Fruit fly (Drosophila melanogaster) whole organism, embryonic: ENCODE data around the gene CG1999.

Experiments
- ATbp ChIP-seq: fragments of 200-800 bp; sonication (Bioruptor generic); optimal IDR thresholded peaks from 2 replicates; lab custom pipeline; 2017; ENCODE audit warnings: missing biosample characterization, mild to moderate bottlenecking, missing genetic modification characterization, missing genetic modification reagents
- B-H2 ChIP-seq: fragments of 200-800 bp; sonication (Bioruptor generic); optimal IDR thresholded peaks from 2 replicates; lab custom pipeline; 2018; ENCODE audit warnings: missing biosample characterization, mild to moderate bottlenecking, missing genetic modification characterization
- BEAF-32 ChIP-seq: fragments of 200-800 bp; sonication (Bioruptor generic); optimal IDR thresholded peaks from 3 replicates; lab custom pipeline; 2017; ENCODE audit warnings: missing biosample characterization, missing genetic modification characterization, mild to moderate bottlenecking, moderate library complexity, missing genetic modification reagents
- CG10543 ChIP-seq: fragments of 200-800 bp; sonication (Bioruptor generic); optimal IDR thresholded peaks from 3 replicates; lab custom pipeline; 2017; ENCODE audit warnings: missing biosample characterization, mild to moderate bottlenecking, missing genetic modification characterization, moderate library complexity
- CG12236 ChIP-seq: fragments of 200-800 bp; sonication (Bioruptor generic); optimal IDR thresholded peaks from 2 replicates; lab custom pipeline; 2016; ENCODE audit warnings: missing biosample characterization, missing genetic modification characterization
- CG1233 ChIP-seq: fragments of 200-800 bp; sonication (Bioruptor generic); optimal IDR thresholded peaks from 4 replicates; lab custom pipeline; 2018; ENCODE audit warnings: missing biosample characterization, mild to moderate bottlenecking, missing genetic modification characterization
- CG12391 ChIP-seq: fragments of 200-800 bp; sonication (Bioruptor generic); optimal IDR thresholded peaks from 3 replicates; lab custom pipeline; 2018; ENCODE audit warnings: missing biosample characterization, mild to moderate bottlenecking, missing genetic modification characterization, moderate library complexity
- CG12659 ChIP-seq: fragments of 200-800 bp; sonication (Bioruptor generic); optimal IDR thresholded peaks from 3 replicates; lab custom pipeline; 2017; ENCODE audit warnings: mild to moderate bottlenecking, missing biosample characterization, missing genetic modification reagents, missing genetic modification characterization
- CG12769 ChIP-seq: fragments of 200-800 bp; sonication (Bioruptor generic); optimal IDR thresholded peaks from 2 replicates; lab custom pipeline; 2019; ENCODE audit warnings: missing biosample characterization, mild to moderate bottlenecking, missing genetic modification characterization, moderate library complexity
- CG13123 ChIP-seq: fragments of 200-800 bp; sonication (Bioruptor generic); optimal IDR thresholded peaks from 2 replicates; lab custom pipeline; 2016; ENCODE audit warnings: missing biosample characterization, missing genetic modification characterization
- CG13287 ChIP-seq: fragments of 200-800 bp; sonication (Bioruptor generic); IDR thresholded peaks from 2 replicates; pipeline ENCODE4 v1.3.6; 2022; ENCODE audit warnings: missing biosample characterization, missing genetic modification characterization; ENCODE audit not compliant: partially characterized antibody
- CG15011 ChIP-seq: fragments of 200-800 bp; sonication (Bioruptor generic); optimal IDR thresholded peaks from 3 replicates; lab custom pipeline; 2018; ENCODE audit warnings: missing biosample characterization, mild to moderate bottlenecking, missing genetic modification characterization
- CG16815 ChIP-seq: fragments of 200-800 bp; sonication (Bioruptor generic); optimal IDR thresholded peaks from 3 replicates; lab custom pipeline; 2017; ENCODE audit warnings: missing biosample characterization, mild to moderate bottlenecking, missing genetic modification characterization
- CG17568 ChIP-seq: fragments of 200-800 bp; sonication (Bioruptor generic); optimal IDR thresholded peaks from 2 replicates; lab custom pipeline; 2018; ENCODE audit warnings: missing biosample characterization, mild to moderate bottlenecking, missing genetic modification characterization, moderate library complexity
- CG18619 ChIP-seq: fragments of 200-800 bp; sonication (Bioruptor generic); optimal IDR thresholded peaks from 3 replicates; lab custom pipeline; 2017; ENCODE audit warnings: missing biosample characterization, mild to moderate bottlenecking, missing genetic modification characterization
- CG30431 ChIP-seq: fragments of 200-800 bp; sonication (Bioruptor generic); optimal IDR thresholded peaks from 2 replicates; lab custom pipeline; 2017; ENCODE audit warnings: missing biosample characterization, missing genetic modification characterization
- CG4404 ChIP-seq: fragments of 200-800 bp; sonication (Bioruptor generic); IDR thresholded peaks from 2 replicates; pipeline ENCODE4 v1.3.6; 2022; ENCODE audit warnings: missing biosample characterization, missing genetic modification characterization
- CG4730 ChIP-seq: fragments of 200-800 bp; sonication (Bioruptor generic); IDR thresholded peaks from 2 replicates; pipeline ENCODE4 v1.3.6; 2022; ENCODE audit warnings: missing biosample characterization, missing genetic modification characterization
- CG7357 ChIP-seq: fragments of 200-800 bp; sonication (Bioruptor generic); IDR thresholded peaks from 3 replicates; pipeline ENCODE4 v1.3.6; 2022; ENCODE audit warnings: missing biosample characterization, missing genetic modification characterization
- CG8944 ChIP-seq: fragments of 200-800 bp; sonication (Bioruptor generic); optimal IDR thresholded peaks from 3 replicates; lab custom pipeline; 2016; ENCODE audit warnings: missing biosample characterization, missing genetic modification characterization
- CG9797 ChIP-seq: fragments of 200-800 bp; sonication (Bioruptor generic); optimal IDR thresholded peaks from 3 replicates; lab custom pipeline; 2018; ENCODE audit warnings: missing biosample characterization, mild to moderate bottlenecking, missing genetic modification characterization
- CG9817 ChIP-seq: fragments of 200-800 bp; sonication (Bioruptor generic); optimal IDR thresholded peaks from 2 replicates; lab custom pipeline; 2018; ENCODE audit warnings: missing biosample characterization, mild to moderate bottlenecking, missing genetic modification characterization, moderate library complexity
- CrebB ChIP-seq: fragments of 200-800 bp; sonication (Bioruptor generic); optimal IDR thresholded peaks from 3 replicates; lab custom pipeline; 2018; ENCODE audit warnings: missing biosample characterization, mild to moderate bottlenecking, missing genetic modification characterization
- Dbx ChIP-seq: fragments of 200-800 bp; sonication (Bioruptor generic); IDR thresholded peaks from 3 replicates; pipeline ENCODE4 v1.3.6; 2022; ENCODE audit warnings: missing biosample characterization, missing genetic modification characterization
- Dfd ChIP-seq, 2 experiments: fragments of >200 bp; optimal IDR thresholded peaks; 2 replicates each; lab custom pipeline; 2017; ENCODE audit warnings: missing biosample characterization in 2 of 2, missing genetic modification characterization in 2 of 2
- Dip3 ChIP-seq: fragments of 200-800 bp; sonication (Bioruptor generic); optimal IDR thresholded peaks from 3 replicates; lab custom pipeline; 2016; ENCODE audit warnings: missing biosample characterization, missing genetic modification characterization
- Dll ChIP-seq: fragments of 200-800 bp; sonication (Bioruptor generic); IDR thresholded peaks from 4 replicates; pipeline ENCODE4 v1.3.6; 2022; ENCODE audit warnings: missing biosample characterization, missing genetic modification characterization; ENCODE audit not compliant: partially characterized antibody
- Eip74EF ChIP-seq, 2 experiments: fragments of 200-800 bp in 1 of 2; fragments of >200 bp in 1 of 2; sonication (Bioruptor generic) in 1 of 2; optimal IDR thresholded peaks; 2 replicates each; lab custom pipeline; 2017 to 2019; ENCODE audit warnings: missing biosample characterization in 2 of 2, missing genetic modification characterization in 2 of 2, mild to moderate bottlenecking in 1 of 2, moderate library complexity in 1 of 2
- Fer3 ChIP-seq: fragments of 200-800 bp; sonication (Bioruptor generic); optimal IDR thresholded peaks from 2 replicates; lab custom pipeline; 2018; ENCODE audit warnings: missing biosample characterization, mild to moderate bottlenecking, missing genetic modification characterization, moderate library complexity
- H2.0 ChIP-seq: fragments of 200-800 bp; sonication (Bioruptor generic); IDR thresholded peaks from 2 replicates; pipeline ENCODE4 v1.3.6; 2022; ENCODE audit warnings: missing biosample characterization, missing genetic modification characterization
- HmgD ChIP-seq: fragments of 200-800 bp; sonication (Bioruptor generic); optimal IDR thresholded peaks from 3 replicates; lab custom pipeline; 2016; ENCODE audit warnings: missing biosample characterization, missing genetic modification characterization
- Lhr ChIP-seq: fragments of 200-800 bp; sonication (Bioruptor generic); optimal IDR thresholded peaks from 3 replicates; lab custom pipeline; 2017; ENCODE audit warnings: mild to moderate bottlenecking, missing biosample characterization, missing genetic modification reagents, missing genetic modification characterization
- NFAT ChIP-seq: fragments of 200-800 bp; sonication (Bioruptor generic); IDR thresholded peaks from 2 replicates; pipeline ENCODE4 v1.3.6; 2022; ENCODE audit warnings: missing biosample characterization, missing genetic modification characterization
- NK7.1 ChIP-seq: fragments of 200-800 bp; sonication (Bioruptor generic); optimal IDR thresholded peaks from 3 replicates; lab custom pipeline; 2016; ENCODE audit warnings: missing biosample characterization, missing genetic modification characterization
- Ptx1 ChIP-seq: fragments of 200-800 bp; sonication (Bioruptor generic); IDR thresholded peaks from 2 replicates; pipeline ENCODE4 v1.3.6; 2022; ENCODE audit warnings: missing biosample characterization, missing genetic modification characterization
- Sox100B ChIP-seq: fragments of 200-800 bp; sonication (Bioruptor generic); optimal IDR thresholded peaks from 3 replicates; lab custom pipeline; 2018; ENCODE audit warnings: missing biosample characterization, mild to moderate bottlenecking, missing genetic modification characterization
- abd-A ChIP-seq: fragments of 200-800 bp; sonication (Bioruptor generic); optimal IDR thresholded peaks from 3 replicates; lab custom pipeline; 2019; ENCODE audit warnings: missing biosample characterization, mild to moderate bottlenecking, missing genetic modification characterization, moderate library complexity
- br ChIP-seq: fragments of >200 bp; optimal IDR thresholded peaks from 2 replicates; lab custom pipeline; 2017
- bsh ChIP-seq, 2 experiments: fragments of 200-800 bp; sonication (Bioruptor generic); optimal IDR thresholded peaks; 2 replicates each; lab custom pipeline; 2017 to 2018; ENCODE audit warnings: mild to moderate bottlenecking in 2 of 2, missing biosample characterization in 2 of 2, missing genetic modification characterization in 2 of 2, moderate library complexity in 1 of 2
- chm ChIP-seq: fragments of 200-800 bp; sonication (Bioruptor generic); IDR thresholded peaks from 2 replicates; pipeline ENCODE4 v1.3.6; 2022; ENCODE audit warnings: missing biosample characterization, missing genetic modification characterization
- chn ChIP-seq: fragments of 200-800 bp; sonication (Bioruptor generic); optimal IDR thresholded peaks from 2 replicates; lab custom pipeline; 2016; ENCODE audit warnings: missing biosample characterization, missing genetic modification characterization
- ci ChIP-seq: fragments of 200-800 bp; sonication (Bioruptor generic); IDR thresholded peaks from 3 replicates; pipeline ENCODE4 v1.3.6; 2022; ENCODE audit warnings: missing biosample characterization, missing genetic modification characterization
- en ChIP-seq: fragments of 200-800 bp; sonication (Bioruptor generic); optimal IDR thresholded peaks from 2 replicates; lab custom pipeline; 2016; ENCODE audit warnings: missing biosample characterization, missing genetic modification characterization
- gce ChIP-seq: fragments of 200-800 bp; sonication (Bioruptor generic); IDR thresholded peaks from 3 replicates; pipeline ENCODE4 v1.3.6; 2022; ENCODE audit warnings: missing biosample characterization, missing genetic modification characterization
- h ChIP-seq: fragments of >200 bp; optimal IDR thresholded peaks from 2 replicates; lab custom pipeline; 2017
- her ChIP-seq: fragments of 200-800 bp; sonication (Bioruptor generic); optimal IDR thresholded peaks from 2 replicates; lab custom pipeline; 2016; ENCODE audit warnings: missing biosample characterization, missing genetic modification characterization
- lola ChIP-seq, 3 experiments: fragments of >200 bp in 2 of 3; fragments of 200-800 bp in 1 of 3; sonication (Bioruptor generic) in 1 of 3; optimal IDR thresholded peaks; 2 replicates each; lab custom pipeline; 2017 to 2019; ENCODE audit warnings: missing biosample characterization in 3 of 3, missing genetic modification characterization in 3 of 3, mild to moderate bottlenecking in 1 of 3, moderate library complexity in 1 of 3
- ro ChIP-seq: fragments of 200-800 bp; sonication (Bioruptor generic); IDR thresholded peaks from 2 replicates; pipeline ENCODE4 v1.3.6; 2022; ENCODE audit warnings: missing biosample characterization, missing genetic modification characterization
- sima ChIP-seq: fragments of 200-800 bp; sonication (Bioruptor generic); optimal IDR thresholded peaks from 2 replicates; lab custom pipeline; 2016; ENCODE audit warnings: missing biosample characterization, missing genetic modification characterization
- stwl ChIP-seq: fragments of 200-800 bp; sonication (Bioruptor generic); optimal IDR thresholded peaks from 3 replicates; lab custom pipeline; 2018; ENCODE audit warnings: missing biosample characterization, mild to moderate bottlenecking, missing genetic modification characterization, moderate library complexity
- zen2 ChIP-seq: fragments of 200-800 bp; sonication (Bioruptor generic); IDR thresholded peaks from 3 replicates; pipeline ENCODE4 v1.3.6; 2022; ENCODE audit warnings: missing biosample characterization, missing genetic modification characterization; ENCODE audit not compliant: partially characterized antibody

The CG1999 gene

dm6 chrX:7333298-7333743, 25.3 kb upstream of the CG1999 start (continued):
- TF ChIP-seq HmgD (no peak), CG4404 (no peak), Dll (GFP tag; lab: Robert Waterston, UW) (no peak), CG7357 (GFP tag; lab: Robert Waterston, UW) (no peak), CG30431 (GFP tag; lab: Kevin White, UChicago) (peak; percentile 20), CG12236 (peak; percentile 52), CrebB (tag; lab: Kevin White, UChicago) (peak; percentile 25), CG18619 (no peak), sima (no peak), NFAT (GFP tag; lab: Robert Waterston, UW) (no peak), CG13123 (GFP tag; lab: Kevin White, UChicago) (peak; percentile 21), BEAF-32 (GFP tag; lab: Kevin White, UChicago) (no peak), Ptx1 (GFP tag; lab: Robert Waterston, UW) (no peak), CG13287 (GFP tag; lab: Robert Waterston, UW) (no peak), br (no peak), Dfd (GFP tag; optimal IDR thresholded peaks at IDR 0.05; lab: Kevin White, UChicago) (no peak), zen2 (GFP tag; lab: Robert Waterston, UW) (no peak), Dip3 (GFP tag; lab: Kevin White, UChicago) (no peak), lola (GFP tag; optimal IDR thresholded peaks at IDR 0.05; lab: Kevin White, UChicago) (peak in 1 of 3 experiments; percentile 25), CG15011 (GFP tag; lab: Kevin White, UChicago) (peak; percentile 5), ATbp (GFP tag; lab: Kevin White, UChicago) (peak; percentile 75), gce (GFP tag; lab: Robert Waterston, UW) (peak; percentile 64; the same call in 2 of the 3 replicates), NK7.1 (GFP tag; lab: Kevin White, UChicago) (no peak), en (GFP tag; lab: Kevin White, UChicago) (no peak), CG12391 (tag; lab: Kevin White, UChicago) (no peak), B-H2 (peak; percentile 7), ro (GFP tag; lab: Robert Waterston, UW) (no peak), her (GFP tag; lab: Kevin White, UChicago) (no peak), CG10543 (peak; percentile 46), bsh (GFP tag; optimal IDR thresholded peaks at IDR 0.05; lab: Kevin White, UChicago) (peak in 1 of 2 experiments; percentile 42), Eip74EF (GFP tag; optimal IDR thresholded peaks at IDR 0.05; lab: Kevin White, UChicago) (no peak), stwl (tag; lab: Kevin White, UChicago) (peak; percentile 18), chm (peak; percentile 85), Sox100B (GFP tag; lab: Kevin White, UChicago) (peak; percentile 28), CG9797 (GFP tag; lab: Kevin White, UChicago) (no peak), chn (GFP tag; lab: Kevin White, UChicago) (no peak), ci (GFP tag; lab: Robert Waterston, UW) (peak; percentile 50; the same call in 1 of the 3 replicates), CG12769 (tag; lab: Kevin White, UChicago) (peak; percentile 38), Fer3 (tag; lab: Kevin White, UChicago) (peak; percentile 16), CG1233 (GFP tag; lab: Kevin White, UChicago) (peak; percentile 20), Lhr (GFP tag; lab: Kevin White, UChicago) (peak; percentile 35), CG17568 (peak; percentile 12), CG4730 (GFP tag; lab: Robert Waterston, UW) (no peak), Dbx (GFP tag; lab: Robert Waterston, UW) (0 out of 3 replicates have a peak, but pooled peaks have one; percentile 41), H2.0 (GFP tag; lab: Robert Waterston, UW) (0 out of 2 replicates have a peak, but pooled peaks have one; percentile 8), h (no peak), abd-A (no peak), CG12659 (peak; percentile 1), CG8944 (GFP tag; lab: Kevin White, UChicago) (peak; percentile 38), CG16815 (GFP tag; lab: Kevin White, UChicago) (no peak), CG9817 (no peak)
